Fruit fly (Drosophila melanogaster) Kc167 (cell line): ENCODE measurements around the gene CG10286.
A peak's percentile ranks its signal among the peaks of the same experiment; 100 is the strongest.

Source experiments
- Myc ChIP-seq: fragments of >200 bp; optimal IDR thresholded peaks from 2 replicates; lab custom pipeline; 2017; ENCODE audit warnings: missing external identifiers
- Sin3A ChIP-seq: fragments of >200 bp; optimal IDR thresholded peaks from 2 replicates; lab custom pipeline; 2018; ENCODE audit warnings: missing external identifiers
- h ChIP-seq: fragments of >200 bp; optimal IDR thresholded peaks from 3 replicates; lab custom pipeline; 2018; ENCODE audit warnings: missing external identifiers
- insv ChIP-seq: fragments of >200 bp; optimal IDR thresholded peaks from 3 replicates; lab custom pipeline; 2018; ENCODE audit warnings: missing external identifiers
- psq ChIP-seq: fragments of >200 bp; optimal IDR thresholded peaks from 2 replicates; lab custom pipeline; 2017; ENCODE audit warnings: missing external identifiers
- ttk ChIP-seq: sonication (Bioruptor generic); optimal IDR thresholded peaks from 2 replicates; lab custom pipeline; 2017; ENCODE audit warnings: missing external identifiers

Gene CG10286

DNA sequence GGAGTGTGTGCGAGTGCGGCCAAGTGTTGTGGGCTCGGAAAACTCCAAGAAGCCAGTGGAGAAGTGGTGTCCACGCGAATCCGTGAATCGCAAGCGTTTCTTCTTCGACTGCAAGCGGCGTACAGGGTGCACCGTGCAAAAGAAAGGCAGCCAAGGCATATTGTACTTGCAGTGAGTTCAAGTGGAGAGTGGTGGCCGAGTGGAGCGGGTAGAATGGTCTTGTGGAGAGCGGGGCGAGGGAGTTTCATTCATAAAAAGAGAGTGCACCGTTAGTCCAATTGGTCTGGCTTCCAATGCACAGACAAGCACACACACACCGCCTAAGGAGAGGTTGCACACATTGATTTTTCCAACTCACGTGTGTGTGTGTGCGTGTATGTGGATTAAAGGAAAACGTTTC, 17.6 kb upstream of the CG10286 start:
- no peak for TF ChIP-seq insv
- TF ChIP-seq h (lab: Kevin White, UChicago) = no peak
- TF ChIP-seq Sin3A = no peak
- no peak for TF ChIP-seq ttk (lab: Kevin White, UChicago)
- no peak for TF ChIP-seq Myc (lab: Kevin White, UChicago)
- no peak for TF ChIP-seq psq

DNA sequence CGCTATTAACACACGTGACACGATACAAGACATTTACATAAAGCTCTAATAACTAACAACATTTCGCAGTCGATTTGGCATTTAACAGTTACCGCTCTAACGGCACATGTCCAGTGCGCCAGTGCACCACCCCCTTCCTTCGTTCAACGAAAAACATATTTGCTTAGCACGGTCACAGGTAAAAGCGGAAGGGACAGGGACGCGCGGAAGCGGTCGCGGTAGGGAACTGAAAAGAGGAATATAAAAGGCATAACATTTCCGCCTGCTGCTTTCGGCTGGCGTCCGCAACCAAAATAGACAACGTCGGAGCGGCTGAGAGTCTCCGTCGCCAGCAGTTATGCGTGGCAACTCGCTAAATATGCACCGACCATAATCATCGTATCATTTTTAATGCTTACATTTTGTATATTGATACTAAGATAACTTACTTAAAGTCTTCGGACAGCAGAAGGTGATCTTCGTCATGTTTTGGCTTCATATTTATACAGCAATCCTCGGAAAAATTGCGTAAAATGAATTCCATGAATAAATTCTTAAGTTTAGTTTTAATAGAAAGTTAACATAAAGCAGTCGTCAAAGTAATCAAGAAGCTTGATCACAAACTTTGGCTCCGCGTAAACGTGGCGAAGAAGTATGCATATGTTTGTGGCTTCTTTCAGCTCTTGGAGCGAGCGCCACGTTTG, 16.9 kb upstream of the CG10286 start:
- no peak for TF ChIP-seq Sin3A
- no peak for TF ChIP-seq insv
- no peak for TF ChIP-seq Myc (lab: Kevin White, UChicago)
- no peak for TF ChIP-seq ttk (lab: Kevin White, UChicago)
- no peak for TF ChIP-seq psq
- TF ChIP-seq h (lab: Kevin White, UChicago) = no peak

DNA sequence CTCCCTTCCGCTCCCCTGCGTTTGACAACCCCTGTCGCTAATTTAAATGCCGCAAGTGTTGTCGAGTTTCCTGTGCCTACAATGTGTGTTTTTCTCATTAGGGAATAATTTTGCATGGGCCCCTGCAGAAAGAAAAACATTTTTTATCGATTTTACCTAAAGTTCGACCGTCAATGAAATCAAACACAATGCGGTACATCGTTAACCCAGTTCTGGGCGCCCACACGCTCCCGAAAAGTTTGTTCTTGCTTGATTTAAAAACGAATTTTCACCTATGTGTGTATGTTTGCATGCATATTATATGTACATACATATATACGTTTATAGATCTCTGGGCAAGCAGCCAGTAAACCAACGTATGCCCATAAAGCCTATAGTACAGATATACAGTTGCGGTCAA, 16.3 kb upstream of the CG10286 start:
- no peak for TF ChIP-seq h (lab: Kevin White, UChicago)
- TF ChIP-seq Myc (lab: Kevin White, UChicago) = no peak
- TF ChIP-seq ttk (lab: Kevin White, UChicago) = no peak
- no peak for TF ChIP-seq psq
- TF ChIP-seq insv = no peak
- no peak for TF ChIP-seq Sin3A

DNA sequence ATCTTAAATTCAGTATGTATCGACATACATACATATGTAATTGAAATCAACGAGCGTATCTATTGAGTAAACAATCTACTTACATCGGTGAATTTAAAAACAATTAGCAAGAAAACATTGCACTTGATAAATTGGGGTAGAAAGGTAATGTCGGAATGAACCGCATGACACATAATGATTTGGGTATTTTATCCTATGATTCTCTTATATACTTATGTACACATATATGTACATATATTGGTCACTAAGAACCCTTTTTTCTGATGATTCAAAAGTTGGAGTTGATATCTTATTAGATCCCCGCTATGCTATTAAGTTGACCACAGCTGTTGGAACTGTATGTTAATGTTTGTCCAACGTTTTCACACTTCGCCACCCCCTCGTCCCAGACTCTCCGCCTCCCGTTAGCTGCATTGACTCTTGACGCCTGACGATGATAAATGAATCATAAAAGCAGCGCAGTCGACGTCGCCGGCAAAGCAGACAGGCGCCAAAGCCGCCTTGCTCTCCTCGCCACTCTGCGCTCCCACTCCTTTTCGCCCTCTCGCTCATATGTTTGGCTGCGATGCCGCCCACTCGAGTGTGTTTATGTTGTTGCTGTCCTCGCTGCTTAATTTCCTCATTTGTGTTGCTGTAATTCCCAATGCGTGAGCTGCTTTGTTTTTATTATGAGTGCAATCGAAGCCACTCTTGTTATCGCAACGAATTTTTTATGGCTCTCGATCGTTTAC, 15.7 kb upstream of the CG10286 start:
- TF ChIP-seq h (lab: Kevin White, UChicago) = no peak
- no peak for TF ChIP-seq ttk (lab: Kevin White, UChicago)
- no peak for TF ChIP-seq Myc (lab: Kevin White, UChicago)
- TF ChIP-seq insv = no peak
- TF ChIP-seq Sin3A = no peak
- no peak for TF ChIP-seq psq

DNA sequence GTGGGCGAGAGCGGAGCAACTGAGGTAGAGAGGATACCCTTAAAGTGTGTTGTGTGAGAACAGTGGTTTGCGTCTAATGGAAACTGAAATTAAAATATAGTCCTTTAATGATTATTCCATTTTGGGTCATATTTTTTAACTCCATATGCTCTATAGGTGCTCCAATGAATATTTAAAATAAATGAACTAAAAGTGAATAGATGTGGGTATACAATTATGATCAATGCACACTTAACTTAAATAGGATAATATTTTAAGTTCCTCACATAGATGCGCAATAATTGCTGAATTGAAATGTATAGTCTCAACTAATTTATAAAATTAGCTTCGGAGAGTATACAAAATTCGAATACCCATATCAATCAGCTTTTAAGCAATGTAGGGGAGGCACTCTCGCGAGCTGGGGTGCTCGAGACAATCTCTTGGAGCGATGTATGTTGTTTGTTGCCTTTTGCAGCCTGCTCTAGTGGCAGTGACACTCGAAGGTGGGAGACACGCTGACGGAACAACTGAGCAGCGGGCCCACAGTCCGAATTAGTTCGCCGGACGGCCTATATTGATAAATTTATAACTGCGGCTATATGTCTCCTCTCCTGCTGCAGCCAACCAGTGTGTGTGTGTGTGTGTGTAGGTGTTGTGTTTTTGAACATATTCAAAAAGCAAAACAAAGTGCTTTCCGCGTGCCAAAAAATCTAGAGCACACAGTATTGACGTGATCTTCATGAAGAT, 15.0 kb upstream of the CG10286 start:
- TF ChIP-seq insv (no peak), psq (no peak), Sin3A (no peak), Myc (lab: Kevin White, UChicago) (no peak)

DNA sequence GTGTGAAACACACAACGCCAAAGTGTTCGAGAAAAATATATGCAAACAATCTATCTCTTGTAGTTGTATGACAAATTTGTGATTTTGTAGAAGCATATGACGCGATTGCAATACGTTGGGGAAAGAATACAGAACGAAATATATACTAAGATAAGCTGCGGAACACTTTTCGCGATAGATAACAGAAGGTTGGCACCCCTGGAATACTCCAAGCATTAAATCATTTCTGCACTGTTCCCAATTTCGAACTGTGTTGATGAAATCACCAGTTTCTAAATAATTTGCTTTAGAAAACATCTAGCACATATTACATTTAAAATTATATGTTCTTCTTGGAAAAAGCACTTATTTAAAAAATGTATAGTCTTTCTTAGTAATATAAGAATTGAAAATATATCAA, 14.4 kb upstream of the CG10286 start:
- no peak for TF ChIP-seq h (lab: Kevin White, UChicago)
- no peak for TF ChIP-seq insv
- TF ChIP-seq ttk (lab: Kevin White, UChicago) = no peak
- TF ChIP-seq Myc (lab: Kevin White, UChicago) = no peak
- TF ChIP-seq psq = no peak
- no peak for TF ChIP-seq Sin3A

DNA sequence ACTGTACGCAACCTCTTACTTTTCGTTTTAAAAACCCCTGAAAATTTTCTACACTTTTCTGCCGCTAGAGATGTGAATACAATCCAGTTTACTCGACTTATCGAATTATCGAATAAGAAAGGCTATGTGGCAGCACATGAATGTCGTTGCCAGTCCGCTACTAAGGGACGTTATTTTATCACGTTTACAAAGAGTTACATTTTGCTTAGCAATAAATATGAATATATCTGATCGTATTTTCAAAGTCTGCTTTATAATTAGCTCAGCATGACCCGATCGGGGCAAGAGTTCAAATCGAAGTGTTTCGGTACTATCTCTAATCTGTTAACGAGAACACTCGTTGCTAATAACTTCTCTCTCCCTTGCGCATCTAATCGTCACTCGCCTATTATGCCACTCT, 665 bp upstream of the CG10286 start, which contains the start of gene CG42724:
TSS of gene CG42724 (minus strand) at position 189 of the 400 bp plus-strand sequence.
- TF ChIP-seq psq = peak; percentile 18
- no peak for TF ChIP-seq ttk (lab: Kevin White, UChicago)

DNA sequence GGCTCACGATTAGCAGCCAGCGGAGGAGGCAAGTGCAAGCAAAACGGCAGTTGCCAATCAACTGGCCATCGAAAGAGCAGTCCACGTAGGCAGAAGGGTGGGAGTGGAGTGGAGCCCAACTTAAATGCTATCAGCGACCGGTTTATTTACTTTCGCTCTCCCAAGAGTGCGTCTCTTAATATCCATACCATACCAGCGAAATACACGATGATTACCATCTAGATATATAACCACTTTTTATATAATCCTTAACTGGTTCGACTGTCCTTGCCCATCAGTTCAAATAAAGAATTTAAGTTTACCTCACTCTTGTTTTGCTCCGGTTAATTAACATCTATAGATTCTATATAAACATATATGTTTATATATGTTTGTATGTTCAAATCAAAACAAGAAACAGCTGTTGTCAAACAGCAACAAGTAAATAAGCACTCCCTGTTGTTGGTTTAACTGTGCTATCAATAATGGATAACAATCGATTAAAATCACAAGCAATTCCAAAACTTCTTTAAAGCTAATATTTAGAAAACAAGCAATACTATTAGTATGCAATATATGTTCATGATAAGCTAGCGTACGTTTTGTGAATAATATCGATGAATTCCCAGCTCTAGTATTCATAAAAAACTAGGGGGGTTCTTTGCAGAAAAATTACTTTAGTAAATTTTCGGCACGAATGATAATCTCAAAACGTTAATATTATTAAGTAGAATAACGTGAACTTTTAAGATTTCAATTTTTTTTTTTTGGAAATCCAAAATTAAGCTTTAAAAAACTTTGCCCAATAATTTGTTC, 4.9 kb downstream of the CG10286 start:
- TF ChIP-seq Sin3A = no peak
- no peak for TF ChIP-seq Myc (lab: Kevin White, UChicago)
- TF ChIP-seq insv = no peak
- TF ChIP-seq ttk (lab: Kevin White, UChicago) = no peak
- TF ChIP-seq psq = no peak
- no peak for TF ChIP-seq h (lab: Kevin White, UChicago)

DNA sequence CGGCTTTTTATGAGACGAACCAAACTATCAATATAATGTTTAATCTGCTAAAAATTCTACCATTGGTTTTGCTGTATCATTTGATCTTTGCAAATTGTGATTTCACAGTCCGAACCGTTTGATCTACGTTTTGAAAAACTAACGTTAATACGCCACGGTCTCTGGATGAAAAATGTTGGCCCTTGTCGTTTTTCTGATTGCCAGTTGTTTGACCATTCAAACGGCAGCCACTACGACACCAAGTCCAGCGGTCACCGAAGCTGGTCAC, 5.5 kb downstream of the CG10286 start, which contains the start of gene CG42564:
TSS of gene CG42564 (plus strand) at position 169 of the 268 bp plus-strand sequence.
- TF ChIP-seq Myc (lab: Kevin White, UChicago) (no peak), h (lab: Kevin White, UChicago) (no peak), insv (no peak), ttk (lab: Kevin White, UChicago) (no peak), Sin3A (no peak), psq (no peak)

DNA sequence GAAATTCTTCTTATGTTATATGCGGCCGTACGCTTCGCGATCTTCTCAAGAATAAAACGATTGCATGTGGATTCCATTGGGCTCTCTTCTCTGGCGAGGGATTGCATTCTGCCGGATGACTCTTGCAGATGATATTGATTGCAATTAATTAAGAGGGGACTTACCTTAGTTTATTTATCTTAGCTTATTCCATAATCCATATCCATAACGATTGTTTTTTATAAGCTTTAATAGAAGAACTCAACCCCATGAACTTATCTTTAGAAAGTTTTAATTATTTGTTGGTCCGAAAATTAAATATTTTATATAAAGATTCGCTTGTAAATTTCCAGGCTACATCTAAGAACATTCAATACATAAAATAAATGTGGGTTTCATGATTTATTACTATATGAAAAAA, 7.2 kb downstream of the CG10286 start, which contains the start of gene CRAT:
TSS of gene CRAT (minus strand) at position 101 of the 400 bp plus-strand sequence.
- no peak for TF ChIP-seq ttk (lab: Kevin White, UChicago)

DNA sequence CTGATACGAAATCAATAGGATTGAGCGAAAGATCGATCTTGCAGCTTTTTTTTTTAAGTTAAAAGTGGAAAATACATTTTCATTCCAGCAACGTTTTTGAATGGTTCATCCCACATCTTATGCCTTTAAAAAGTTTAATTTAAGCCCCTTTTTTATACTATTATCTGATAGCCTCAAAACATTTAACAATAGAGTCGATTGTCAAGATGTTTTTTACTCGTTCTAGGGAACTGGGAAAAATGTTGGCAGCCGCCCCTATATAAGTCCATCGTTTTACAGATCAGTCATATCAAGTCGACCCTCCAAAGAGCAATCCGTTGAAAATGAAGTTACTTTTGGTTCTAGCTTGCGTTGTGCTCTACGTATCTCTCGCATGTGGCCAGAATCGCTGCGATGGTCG, 8.7 kb downstream of the CG10286 start, which contains the start of gene CG42537:
TSS of gene CG42537 (plus strand) at position 301 of the 400 bp plus-strand sequence.
- TF ChIP-seq Sin3A (no peak), insv (no peak), ttk (lab: Kevin White, UChicago) (no peak), Myc (lab: Kevin White, UChicago) (no peak), psq (no peak), h (lab: Kevin White, UChicago) (no peak)

DNA sequence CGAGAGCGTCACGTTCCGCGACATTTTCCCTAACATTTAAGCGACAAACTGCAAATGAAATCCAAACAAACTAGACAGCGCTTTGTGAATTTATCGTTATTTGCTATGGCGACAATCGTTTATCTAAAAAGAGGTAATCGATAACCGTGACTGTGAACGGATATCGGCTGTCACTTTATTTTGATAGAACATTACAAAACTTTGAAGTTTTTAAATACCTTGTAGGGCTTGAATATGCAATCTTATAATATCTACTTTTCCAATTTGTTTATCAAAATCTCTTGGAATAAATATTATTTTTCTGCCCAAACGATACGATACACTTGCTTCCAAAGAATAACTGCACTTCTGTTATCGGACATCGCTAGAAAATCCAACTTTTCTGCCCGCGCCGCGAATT, 11.4 kb downstream of the CG10286 start, which contains the start of the genes CG1024 and TfIIFalpha:
TSS of gene CG1024 (minus strand) at position 200 of the 400 bp plus-strand sequence.
TSS of gene TfIIFalpha (plus strand) at position 339 of the 400 bp plus-strand sequence.
- no peak for TF ChIP-seq Myc (lab: Kevin White, UChicago)
